Worm (Caenorhabditis elegans) whole organism, L4 larva: ENCODE data around the gene K02E10.7.

Experiments
- F26F4.8 ChIP-seq: fragments of 200-800 bp; sonication (Bioruptor generic); conservative IDR thresholded peaks from 2 replicates; pipeline ENCODE4 v1.3.6; 2022; ENCODE audit warnings: missing genetic modification characterization, missing compliant biosample characterization
- T20F7.1 ChIP-seq: fragments of 200-800 bp; sonication (Bioruptor generic); optimal IDR thresholded peaks from 2 replicates; lab custom pipeline; 2018; ENCODE audit warnings: mild to moderate bottlenecking, missing genetic modification characterization, missing compliant biosample characterization
- Y105C5A.15 ChIP-seq: fragments of 200-800 bp; sonication (Bioruptor generic); IDR thresholded peaks from 2 replicates; pipeline ENCODE4 v1.3.6; 2022; ENCODE audit warnings: missing genetic modification characterization, missing compliant biosample characterization
- ZK546.5 ChIP-seq, 2 experiments: sonication (generic microtip); optimal IDR thresholded peaks; 2 replicates each; lab custom pipeline; 2017; ENCODE audit warnings: missing biosample characterization in 2 of 2, missing genetic modification characterization in 2 of 2
- aly-2 ChIP-seq: sonication (generic microtip); optimal IDR thresholded peaks from 2 replicates; lab custom pipeline; 2018; ENCODE audit warnings: missing biosample characterization, missing genetic modification characterization
- ceh-62 ChIP-seq: sonication (generic microtip); optimal IDR thresholded peaks from 2 replicates; lab custom pipeline; 2017; ENCODE audit warnings: missing biosample characterization, missing genetic modification characterization
- daf-16 ChIP-seq, 3 experiments: sonication (generic microtip); optimal IDR thresholded peaks; 2 replicates each; lab custom pipeline; 2016 to 2017; ENCODE audit warnings: missing genetic modification characterization in 3 of 3, missing genetic modification reagents in 3 of 3, mild to moderate bottlenecking in 2 of 3, missing compliant biosample characterization in 2 of 3, missing biosample characterization in 1 of 3, moderate library complexity in 1 of 3
- dmd-6 ChIP-seq: fragments of 200-800 bp; sonication (Bioruptor generic); IDR thresholded peaks from 2 replicates; pipeline ENCODE4 v1.3.6; 2022; ENCODE audit warnings: missing genetic modification reagents, missing genetic modification characterization, missing compliant biosample characterization
- dmd-9 ChIP-seq: fragments of 200-800 bp; sonication (Bioruptor generic); IDR thresholded peaks from 2 replicates; pipeline ENCODE4 v1.3.6; 2022; ENCODE audit warnings: missing genetic modification reagents, missing genetic modification characterization, missing compliant biosample characterization
- dpl-1 ChIP-seq: fragments of 150-350 bp; optimal IDR thresholded peaks from 2 replicates; lab custom pipeline; 2014; ENCODE audit warnings: missing biosample characterization, missing genetic modification reagents, missing genetic modification characterization
- dve-1 ChIP-seq: sonication (generic microtip); optimal IDR thresholded peaks from 2 replicates; lab custom pipeline; 2017; ENCODE audit warnings: antibody characterized with exemption, mild to moderate bottlenecking, missing genetic modification characterization, missing compliant biosample characterization; ENCODE audit not compliant: insufficient read depth
- hlh-11 ChIP-seq: fragments of 200-800 bp; sonication (Bioruptor generic); optimal IDR thresholded peaks from 2 replicates; lab custom pipeline; 2018; ENCODE audit warnings: mild to moderate bottlenecking, missing genetic modification characterization, missing compliant biosample characterization
- hlh-30 ChIP-seq: sonication (generic microtip); optimal IDR thresholded peaks from 2 replicates; lab custom pipeline; 2017; ENCODE audit warnings: antibody characterized with exemption, mild to moderate bottlenecking, missing genetic modification characterization, missing compliant biosample characterization; ENCODE audit not compliant: insufficient read depth
- lim-7 ChIP-seq: fragments of 200-800 bp; sonication (Bioruptor generic); IDR thresholded peaks from 2 replicates; pipeline ENCODE4 v1.3.6; 2022; ENCODE audit warnings: missing genetic modification characterization, missing compliant biosample characterization
- lin-1 ChIP-seq: fragments of 200-800 bp; sonication (Bioruptor generic); IDR thresholded peaks from 2 replicates; pipeline ENCODE4 v1.3.6; 2022; ENCODE audit warnings: missing genetic modification reagents, missing genetic modification characterization, missing compliant biosample characterization
- lin-39 ChIP-seq: fragments of 150-350 bp; optimal IDR thresholded peaks from 2 replicates; lab custom pipeline; 2014; ENCODE audit warnings: missing biosample characterization, missing genetic modification reagents, missing genetic modification characterization
- lir-3 ChIP-seq: sonication (generic microtip); optimal IDR thresholded peaks from 2 replicates; lab custom pipeline; 2016; ENCODE audit warnings: mild to moderate bottlenecking, missing genetic modification characterization, missing compliant biosample characterization
- mep-1 ChIP-seq: fragments of 150-350 bp; sonication (generic microtip); optimal IDR thresholded peaks from 3 replicates; lab custom pipeline; 2014; ENCODE audit warnings: missing biosample characterization, missing genetic modification characterization
- mes-2 ChIP-seq: sonication (generic microtip); optimal IDR thresholded peaks from 2 replicates; lab custom pipeline; 2016; ENCODE audit warnings: missing genotype, mild to moderate bottlenecking, missing genetic modification characterization, missing compliant biosample characterization; ENCODE audit not compliant: poor library complexity, severe bottlenecking
- mxl-2 ChIP-seq: fragments of 200-800 bp; sonication (Bioruptor generic); conservative IDR thresholded peaks from 2 replicates; pipeline ENCODE4 v1.3.6; 2022; ENCODE audit warnings: missing genetic modification reagents, missing genetic modification characterization, missing compliant biosample characterization
- mxl-3 ChIP-seq: fragments of 200-800 bp; sonication (Bioruptor generic); optimal IDR thresholded peaks from 2 replicates; lab custom pipeline; 2018; ENCODE audit warnings: mild to moderate bottlenecking, missing genetic modification characterization, missing compliant biosample characterization
- nhr-111 ChIP-seq: fragments of 200-800 bp; sonication (Bioruptor generic); optimal IDR thresholded peaks from 2 replicates; lab custom pipeline; 2018; ENCODE audit warnings: mild to moderate bottlenecking, missing genetic modification characterization, missing compliant biosample characterization
- nhr-25 ChIP-seq: sonication (generic microtip); optimal IDR thresholded peaks from 2 replicates; lab custom pipeline; 2017; ENCODE audit warnings: missing genetic modification characterization, mild to moderate bottlenecking, missing compliant biosample characterization, antibody characterized with exemption, moderate library complexity, borderline replicate concordance; ENCODE audit not compliant: insufficient read depth
- nhr-28 ChIP-seq: fragments of 150-350 bp; optimal IDR thresholded peaks from 2 replicates; lab custom pipeline; 2014; ENCODE audit warnings: missing biosample characterization, missing genetic modification characterization
- nhr-41 ChIP-seq: fragments of 200-800 bp; sonication (Bioruptor generic); IDR thresholded peaks from 2 replicates; pipeline ENCODE4 v1.3.6; 2022; ENCODE audit warnings: missing genetic modification reagents, missing genetic modification characterization, missing compliant biosample characterization
- nhr-77 ChIP-seq: fragments of 150-350 bp; optimal IDR thresholded peaks from 2 replicates; lab custom pipeline; 2014; ENCODE audit warnings: missing biosample characterization, missing genetic modification characterization
- pha-4 ChIP-seq, 2 experiments: fragments of 150-350 bp in 1 of 2; fragments of 200-800 bp in 1 of 2; sonication (Bioruptor generic) in 1 of 2; IDR thresholded peaks in 1 of 2; optimal IDR thresholded peaks in 1 of 2; 2 replicates each; pipeline versions ENCODE4 v1.3.6 to Lab custom; 2014 to 2022; ENCODE audit warnings: missing genetic modification characterization in 2 of 2, missing genetic modification reagents in 2 of 2, missing biosample characterization in 1 of 2, missing compliant biosample characterization in 1 of 2
- php-3 ChIP-seq: fragments of 200-800 bp; sonication (Bioruptor generic); IDR thresholded peaks from 2 replicates; pipeline ENCODE4 v1.3.6; 2022; ENCODE audit warnings: missing genetic modification reagents, missing genetic modification characterization, missing compliant biosample characterization
- pqm-1 ChIP-seq: sonication (generic microtip); optimal IDR thresholded peaks from 2 replicates; lab custom pipeline; 2017; ENCODE audit warnings: missing biosample characterization, missing genetic modification characterization
- saeg-2 ChIP-seq: fragments of 200-800 bp; sonication (Bioruptor generic); IDR thresholded peaks from 2 replicates; pipeline ENCODE4 v1.3.6; 2022; ENCODE audit warnings: missing genetic modification reagents, missing genetic modification characterization, missing compliant biosample characterization
- set-16 ChIP-seq: fragments of 200-800 bp; sonication (Bioruptor generic); IDR thresholded peaks from 2 replicates; pipeline ENCODE4 v1.3.6; 2022; ENCODE audit warnings: missing genetic modification reagents, missing genetic modification characterization, missing compliant biosample characterization
- snpc-1.2 ChIP-seq: fragments of 200-800 bp; sonication (Bioruptor generic); IDR thresholded peaks from 2 replicates; pipeline ENCODE4 v1.3.6; 2022; ENCODE audit warnings: missing genetic modification reagents, missing genetic modification characterization, missing compliant biosample characterization
- tag-97 ChIP-seq: fragments of 200-800 bp; sonication (Bioruptor generic); IDR thresholded peaks from 2 replicates; pipeline ENCODE4 v1.3.6; 2022; ENCODE audit warnings: missing genetic modification characterization, missing compliant biosample characterization
- unc-39 ChIP-seq: sonication (generic microtip); optimal IDR thresholded peaks from 2 replicates; lab custom pipeline; 2017; ENCODE audit warnings: missing biosample characterization, missing genetic modification characterization
- zfp-3 ChIP-seq: fragments of 200-800 bp; sonication (Bioruptor generic); conservative IDR thresholded peaks from 2 replicates; pipeline ENCODE4 v1.3.6; 2022; ENCODE audit warnings: missing genetic modification reagents, missing genetic modification characterization, missing compliant biosample characterization
- zip-2 ChIP-seq: fragments of 150-350 bp; optimal IDR thresholded peaks from 2 replicates; lab custom pipeline; 2014; ENCODE audit warnings: missing biosample characterization, missing genetic modification characterization
- ztf-11 ChIP-seq: fragments of 150-350 bp; optimal IDR thresholded peaks from 2 replicates; lab custom pipeline; 2014; ENCODE audit warnings: missing biosample characterization, missing genetic modification characterization

K02E10.7 gene

DNA sequence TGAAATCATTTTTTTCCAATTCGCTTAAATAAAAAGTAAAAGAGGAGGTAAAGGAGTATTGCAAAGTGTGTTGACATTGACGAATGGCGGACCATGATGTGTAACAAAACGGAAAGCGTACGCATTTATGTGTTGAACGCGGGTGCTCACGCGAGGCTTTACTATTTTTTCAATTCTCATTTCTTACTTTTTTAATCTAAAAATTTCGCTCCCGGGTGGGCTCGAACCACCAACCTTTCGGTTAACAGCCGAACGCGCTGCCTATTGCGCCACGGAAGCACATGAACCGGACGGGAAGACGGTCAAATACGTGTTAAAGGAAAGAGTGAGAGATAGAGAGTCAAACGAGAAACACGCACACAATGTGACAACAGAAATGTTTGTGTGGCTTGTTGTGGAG is 41.0 kb upstream of the K02E10.7 start (continued):
- TF ChIP-seq daf-16 (GFP tag; optimal IDR thresholded peaks at IDR 0.05; lab: Kevin White, UChicago) = peak; percentile 58 to 91
- peak; percentile 85 for TF ChIP-seq daf-16 (tag; optimal IDR thresholded peaks at IDR 0.05; lab: Kevin White, UChicago)
- peak; percentile 74 for TF ChIP-seq lir-3 (tag; lab: Kevin White, UChicago)
- TF ChIP-seq F26F4.8 = peak; percentile 77; the same call in 1 of the 2 replicates
- TF ChIP-seq nhr-41 (GFP tag; lab: Robert Waterston, UW) = peak; percentile 88

DNA sequence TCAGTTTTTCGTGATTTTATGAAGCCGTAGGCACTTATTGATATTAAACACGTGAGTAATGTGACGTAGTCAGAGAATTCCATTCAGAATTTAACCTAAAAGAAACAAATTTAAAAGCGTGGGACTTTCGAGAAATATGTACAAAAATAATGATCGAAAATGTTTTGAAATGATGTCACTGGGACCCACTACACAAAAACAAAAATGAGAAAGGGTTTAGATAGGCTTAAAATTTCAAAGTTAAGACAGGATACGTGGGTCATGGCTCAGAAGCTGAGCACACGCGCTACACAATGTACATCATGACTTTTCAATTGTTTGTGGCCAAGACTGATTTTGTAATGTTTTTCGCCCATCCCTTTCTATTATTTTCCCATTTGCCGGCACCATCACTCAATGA is 40.5 kb upstream of the K02E10.7 start, which contains the start of gene smvt-1:
Gene smvt-1, minus strand, starts transcription at position 101 of the 400 bp plus-strand sequence.
- TF ChIP-seq nhr-25 (no peak), tag-97 (GFP tag; lab: Robert Waterston, UW) (no peak), daf-16 (GFP tag; optimal IDR thresholded peaks at IDR 0.05; lab: Kevin White, UChicago) (no peak), daf-16 (tag; optimal IDR thresholded peaks at IDR 0.05; lab: Kevin White, UChicago) (no peak), lin-1 (no peak), mxl-2 (GFP tag; lab: Robert Waterston, UW) (no peak), Y105C5A.15 (GFP tag; lab: Robert Waterston, UW) (no peak)

DNA sequence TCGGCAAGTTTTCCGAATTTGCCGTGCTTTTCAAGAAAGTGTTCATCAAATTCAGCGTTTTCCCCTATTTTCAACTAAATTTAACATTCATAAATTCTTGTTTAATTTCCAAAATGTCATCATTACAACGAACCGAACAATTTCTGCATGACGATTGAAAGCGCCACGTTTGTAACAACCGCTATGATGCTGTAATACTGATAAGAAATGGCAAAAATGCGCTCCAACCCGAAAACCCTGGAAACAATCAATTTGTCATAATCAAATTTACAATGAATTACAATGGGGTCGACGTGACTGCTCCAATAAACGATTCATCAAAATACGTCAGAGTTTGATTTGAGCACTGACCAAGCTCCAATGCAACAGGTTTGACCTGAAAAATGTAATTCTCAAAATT is 36.3 kb upstream of the K02E10.7 start:
- peak; percentile 4 for TF ChIP-seq nhr-77 (tag; lab: Kevin White, UChicago)
- no peak for TF ChIP-seq snpc-1.2 (GFP tag; lab: Robert Waterston, UW)
- TF ChIP-seq daf-16 (GFP tag; optimal IDR thresholded peaks at IDR 0.05; lab: Kevin White, UChicago) = no peak
- peak; percentile 72 for TF ChIP-seq daf-16 (tag; optimal IDR thresholded peaks at IDR 0.05; lab: Kevin White, UChicago)
- TF ChIP-seq dmd-6 (GFP tag; lab: Robert Waterston, UW) = peak; percentile 64
- TF ChIP-seq dve-1 = peak; percentile 49
- TF ChIP-seq pqm-1 = peak; percentile 70
- no peak for TF ChIP-seq dpl-1 (GFP tag; lab: Kevin White, UChicago)
- TF ChIP-seq mxl-2 (GFP tag; lab: Robert Waterston, UW) = no peak
- peak; percentile 1 for TF ChIP-seq mes-2 (tag; lab: Kevin White, UChicago)
- no peak for TF ChIP-seq saeg-2 (GFP tag; lab: Robert Waterston, UW)
- TF ChIP-seq tag-97 (GFP tag; lab: Robert Waterston, UW) = no peak
- no peak for TF ChIP-seq mep-1
- no peak for TF ChIP-seq dmd-9 (GFP tag; lab: Robert Waterston, UW)
- TF ChIP-seq ceh-62 = no peak
- no peak for TF ChIP-seq F26F4.8
- no peak for TF ChIP-seq ztf-11 (tag; lab: Kevin White, UChicago)
- no peak for TF ChIP-seq pha-4 (GFP tag; IDR thresholded peaks at IDR 0.05; lab: Robert Waterston, UW)
- TF ChIP-seq pha-4 (tag; optimal IDR thresholded peaks at IDR 0.05; lab: Kevin White, UChicago) = no peak
- TF ChIP-seq zfp-3 = no peak
- peak; percentile 22 for TF ChIP-seq hlh-30 (tag; lab: Kevin White, UChicago)
- no peak for TF ChIP-seq lin-39 (tag; lab: Kevin White, UChicago)
- TF ChIP-seq ZK546.5 (tag; optimal IDR thresholded peaks at IDR 0.05; lab: Kevin White, UChicago) = no peak
- no peak for TF ChIP-seq T20F7.1
- TF ChIP-seq nhr-28 = peak; percentile 59
- TF ChIP-seq lim-7 = no peak
- peak; percentile 83 for TF ChIP-seq php-3 (GFP tag; lab: Robert Waterston, UW)
- no peak for TF ChIP-seq aly-2 (tag; lab: Kevin White, UChicago)
- TF ChIP-seq mxl-3 (GFP tag; lab: Kevin White, UChicago) = peak; percentile 7
- no peak for TF ChIP-seq unc-39 (tag; lab: Kevin White, UChicago)
- no peak for TF ChIP-seq zip-2 (tag; lab: Kevin White, UChicago)
- TF ChIP-seq nhr-111 (GFP tag; lab: Kevin White, UChicago) = no peak
- TF ChIP-seq set-16 (GFP tag; lab: Robert Waterston, UW) = no peak
- peak; percentile 43 for TF ChIP-seq hlh-11 (tag; lab: Kevin White, UChicago)
